Comparison of ENCODE assay signal across 1 fruit fly cellular context in the genomic region with DNA sequence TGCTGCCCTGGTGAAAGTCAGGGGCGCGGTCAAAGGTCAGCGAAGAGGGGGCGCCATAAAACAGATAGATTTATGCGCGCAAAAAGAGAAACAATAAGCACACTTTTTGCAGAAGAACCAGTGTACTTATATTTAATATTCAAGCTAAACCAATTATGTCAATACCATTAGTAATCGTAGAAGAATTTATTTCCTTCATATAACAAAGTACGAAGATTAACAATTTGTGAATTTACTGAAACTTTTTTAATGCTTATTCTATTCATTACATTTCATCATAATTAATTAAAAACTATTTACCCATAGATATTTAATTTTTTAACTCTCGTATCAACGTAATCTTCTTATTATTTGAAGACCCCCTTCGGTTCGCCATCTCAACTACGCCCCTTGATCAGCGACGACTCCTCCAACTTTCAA.
TF ChIP-seq lines count a peak whose summit lies in the region.

No protein-coding gene starts in this region.

TF ChIP-seq in whole organism, embryonic, 481 proteins besides CTCF, POLR2A, EP300 and RAD21 (continued from another document and continues in another):
- TF ChIP-seq CG13894 (tag; optimal IDR thresholded peaks at IDR 0.05; lab: Kevin White, UChicago) = no peak
- TF ChIP-seq kay (GFP tag; optimal IDR thresholded peaks at IDR 0.05; lab: Kevin White, UChicago) = no peak
- peak; percentile 71 for TF ChIP-seq CG4424 (GFP tag; optimal IDR thresholded peaks at IDR 0.05; lab: Kevin White, UChicago)
- no peak for TF ChIP-seq aop (GFP tag; IDR thresholded peaks at IDR 0.05; lab: Robert Waterston, UW)
- peak; percentile 27 for TF ChIP-seq CG12942 (GFP tag; optimal IDR thresholded peaks at IDR 0.05; lab: Kevin White, UChicago)
- TF ChIP-seq CG17328 (GFP tag; IDR thresholded peaks at IDR 0.05; lab: Robert Waterston, UW) = no peak
- TF ChIP-seq sna (GFP tag; IDR thresholded peaks at IDR 0.05; lab: Robert Waterston, UW; ENCODE audit: partially characterized antibody) = no peak
- no peak for TF ChIP-seq hth (optimal IDR thresholded peaks at IDR 0.05; lab: Kevin White, UChicago)
- TF ChIP-seq bcd (GFP tag; optimal IDR thresholded peaks at IDR 0.05; lab: Kevin White, UChicago) = peak; percentile 65
- no peak for TF ChIP-seq CG1792 (GFP tag; optimal IDR thresholded peaks at IDR 0.05; lab: Kevin White, UChicago)
- no peak for TF ChIP-seq hbn (GFP tag; IDR thresholded peaks at IDR 0.05; lab: Robert Waterston, UW; ENCODE audit: partially characterized antibody)
- no peak for TF ChIP-seq CG14014 (GFP tag; IDR thresholded peaks at IDR 0.05; lab: Robert Waterston, UW)
- TF ChIP-seq row (GFP tag; IDR thresholded peaks at IDR 0.05; lab: Robert Waterston, UW) = 0 out of 3 replicates have a peak, but pooled peaks have one; percentile 27
- peak; percentile 74 for TF ChIP-seq ATbp (GFP tag; optimal IDR thresholded peaks at IDR 0.05; lab: Kevin White, UChicago)
- TF ChIP-seq CG6175 (GFP tag; IDR thresholded peaks at IDR 0.05; lab: Robert Waterston, UW) = no peak
- no peak for TF ChIP-seq CG3995 (GFP tag; optimal IDR thresholded peaks at IDR 0.05; lab: Kevin White, UChicago)
- TF ChIP-seq en (GFP tag; optimal IDR thresholded peaks at IDR 0.05; lab: Kevin White, UChicago) = no peak
- TF ChIP-seq tio (GFP tag; optimal IDR thresholded peaks at IDR 0.05; lab: Kevin White, UChicago) = peak; percentile 53
- no peak for TF ChIP-seq CG13287 (GFP tag; IDR thresholded peaks at IDR 0.05; lab: Robert Waterston, UW; ENCODE audit: partially characterized antibody)
- no peak for TF ChIP-seq Ets65A (GFP tag; lab: Kevin White, UChicago)
- peak; percentile 76 for TF ChIP-seq CG11504 (tag; optimal IDR thresholded peaks at IDR 0.05; lab: Kevin White, UChicago)
- TF ChIP-seq Sry-δ (GFP tag; optimal IDR thresholded peaks at IDR 0.05; lab: Kevin White, UChicago) = no peak
- no peak for TF ChIP-seq Mes4 (GFP tag; optimal IDR thresholded peaks at IDR 0.05; lab: Kevin White, UChicago)
- TF ChIP-seq Sox102F (GFP tag; optimal IDR thresholded peaks at IDR 0.05; lab: Kevin White, UChicago) = peak; percentile 82
- TF ChIP-seq CG3281 (GFP tag; optimal IDR thresholded peaks at IDR 0.05; lab: Kevin White, UChicago) = no peak
- no peak for TF ChIP-seq cg (GFP tag; optimal IDR thresholded peaks at IDR 0.05; lab: Kevin White, UChicago)
- TF ChIP-seq prd (optimal IDR thresholded peaks at IDR 0.05; lab: Kevin White, UChicago) = no peak
- peak; percentile 68; the same call in 2 of the 3 replicates for TF ChIP-seq prd (GFP tag; IDR thresholded peaks at IDR 0.05; lab: Robert Waterston, UW)
- TF ChIP-seq D (optimal IDR thresholded peaks at IDR 0.05; lab: Kevin White, UChicago) = no peak
- peak; percentile 80 for TF ChIP-seq D (GFP tag; optimal IDR thresholded peaks at IDR 0.05; lab: Kevin White, UChicago)
- no peak for TF ChIP-seq knrl (GFP tag; IDR thresholded peaks at IDR 0.05; lab: Robert Waterston, UW; ENCODE audit: partially characterized antibody)
- peak; percentile 33 for TF ChIP-seq unpg (GFP tag; optimal IDR thresholded peaks at IDR 0.05; lab: Kevin White, UChicago)
- peak; percentile 42 for TF ChIP-seq CG1603 (tag; optimal IDR thresholded peaks at IDR 0.05; lab: Kevin White, UChicago)
- no peak for TF ChIP-seq chm (GFP tag; IDR thresholded peaks at IDR 0.05; lab: Robert Waterston, UW)
- peak; percentile 82 for TF ChIP-seq Ssrp (tag; optimal IDR thresholded peaks at IDR 0.05; lab: Kevin White, UChicago)
- 0 out of 2 replicates have a peak, but pooled peaks have one; percentile 18 for TF ChIP-seq sob (GFP tag; IDR thresholded peaks at IDR 0.05; lab: Robert Waterston, UW)
- TF ChIP-seq CG17359 (tag; optimal IDR thresholded peaks at IDR 0.05; lab: Kevin White, UChicago) = peak; percentile 62
- TF ChIP-seq Kr (GFP tag; optimal IDR thresholded peaks at IDR 0.05; lab: Kevin White, UChicago) = no peak
- TF ChIP-seq CG9797 (GFP tag; optimal IDR thresholded peaks at IDR 0.05; lab: Kevin White, UChicago) = no peak
- TF ChIP-seq CG11247 (GFP tag; IDR thresholded peaks at IDR 0.05; lab: Robert Waterston, UW) = peak; percentile 42; the same call in 1 of the 2 replicates
- TF ChIP-seq CG8089 (GFP tag; optimal IDR thresholded peaks at IDR 0.05; lab: Kevin White, UChicago) = no peak
- peak; percentile 54 for TF ChIP-seq Abd-B (GFP tag; optimal IDR thresholded peaks at IDR 0.05; lab: Kevin White, UChicago)
- TF ChIP-seq CG4404 (GFP tag; IDR thresholded peaks at IDR 0.05; lab: Robert Waterston, UW) = no peak
- TF ChIP-seq CG17385 (GFP tag; optimal IDR thresholded peaks at IDR 0.05; lab: Kevin White, UChicago) = peak; percentile 48
- no peak for TF ChIP-seq CG11560 (tag; IDR thresholded peaks at IDR 0.05; lab: Robert Waterston, UW)
- no peak for TF ChIP-seq Bgb (GFP tag; IDR thresholded peaks at IDR 0.05; lab: Robert Waterston, UW; ENCODE audit: partially characterized antibody)
- no peak for TF ChIP-seq CG11085 (GFP tag; IDR thresholded peaks at IDR 0.05; lab: Robert Waterston, UW)
- no peak for TF ChIP-seq Ada2b (GFP tag; IDR thresholded peaks at IDR 0.05; lab: Robert Waterston, UW)
- peak; percentile 34 for TF ChIP-seq nau (GFP tag; optimal IDR thresholded peaks at IDR 0.05; lab: Kevin White, UChicago)
- no peak for TF ChIP-seq cwo (GFP tag; optimal IDR thresholded peaks at IDR 0.05; lab: Kevin White, UChicago)
- no peak for TF ChIP-seq CG32532 (GFP tag; IDR thresholded peaks at IDR 0.05; lab: Robert Waterston, UW)
- TF ChIP-seq CG9437 (GFP tag; optimal IDR thresholded peaks at IDR 0.05; lab: Kevin White, UChicago) = peak; percentile 68
- no peak for TF ChIP-seq ftz-f1 (GFP tag; optimal IDR thresholded peaks at IDR 0.05; lab: Kevin White, UChicago)
- TF ChIP-seq exex (tag; optimal IDR thresholded peaks at IDR 0.05; lab: Kevin White, UChicago) = no peak
- no peak for TF ChIP-seq caup (GFP tag; optimal IDR thresholded peaks at IDR 0.05; lab: Kevin White, UChicago; ENCODE audit: severe bottlenecking)
- TF ChIP-seq BtbVII (GFP tag; optimal IDR thresholded peaks at IDR 0.05; lab: Kevin White, UChicago) = no peak
- peak; percentile 5 for TF ChIP-seq slp2 (GFP tag; optimal IDR thresholded peaks at IDR 0.05; lab: Kevin White, UChicago)
- TF ChIP-seq Ets97D (GFP tag; optimal IDR thresholded peaks at IDR 0.05; lab: Kevin White, UChicago) = no peak
- no peak for TF ChIP-seq Aef1 (GFP tag; IDR thresholded peaks at IDR 0.05; lab: Robert Waterston, UW)
- TF ChIP-seq CG30403 (GFP tag; optimal IDR thresholded peaks at IDR 0.05; lab: Kevin White, UChicago) = peak; percentile 81
- no peak for TF ChIP-seq CG6765 (GFP tag; optimal IDR thresholded peaks at IDR 0.05; lab: Kevin White, UChicago)
- TF ChIP-seq CG6254 (GFP tag; optimal IDR thresholded peaks at IDR 0.05; lab: Kevin White, UChicago) = peak; percentile 56
- TF ChIP-seq Dip2 (GFP tag; IDR thresholded peaks at IDR 0.05; lab: Robert Waterston, UW) = no peak
- TF ChIP-seq CG10267 (tag; optimal IDR thresholded peaks at IDR 0.05; lab: Kevin White, UChicago) = peak; percentile 58
- no peak for TF ChIP-seq jigr1 (GFP tag; IDR thresholded peaks at IDR 0.05; lab: Robert Waterston, UW)
- no peak for TF ChIP-seq dimm (GFP tag; IDR thresholded peaks at IDR 0.05; lab: Robert Waterston, UW)
- TF ChIP-seq lab (GFP tag; optimal IDR thresholded peaks at IDR 0.05; lab: Kevin White, UChicago) = peak; percentile 7
- peak; percentile 49 for TF ChIP-seq CG5245 (GFP tag; optimal IDR thresholded peaks at IDR 0.05; lab: Kevin White, UChicago)
- TF ChIP-seq Asciz (GFP tag; optimal IDR thresholded peaks at IDR 0.05; lab: Kevin White, UChicago) = peak; percentile 64
- TF ChIP-seq CG10209 (GFP tag; optimal IDR thresholded peaks at IDR 0.05; lab: Kevin White, UChicago) = peak; percentile 55
- TF ChIP-seq z (GFP tag; IDR thresholded peaks at IDR 0.05; lab: Robert Waterston, UW) = no peak
- TF ChIP-seq CG4617 (GFP tag; optimal IDR thresholded peaks at IDR 0.05; lab: Kevin White, UChicago; ENCODE audit: borderline replicate concordance) = no peak
- TF ChIP-seq lola (GFP tag; optimal IDR thresholded peaks at IDR 0.05; lab: Kevin White, UChicago) = peak in 1 of 3 experiments; percentile 85
- peak; percentile 1 for TF ChIP-seq Antp (GFP tag; optimal IDR thresholded peaks at IDR 0.05; lab: Kevin White, UChicago)
- no peak for TF ChIP-seq br (optimal IDR thresholded peaks at IDR 0.05; lab: Kevin White, UChicago)
- peak; percentile 5 for TF ChIP-seq Dek (tag; optimal IDR thresholded peaks at IDR 0.05; lab: Kevin White, UChicago)
- peak; percentile 86 for TF ChIP-seq phol (tag; optimal IDR thresholded peaks at IDR 0.05; lab: Kevin White, UChicago)
- peak; percentile 31; the same call in 1 of the 3 replicates for TF ChIP-seq tgo (GFP tag; IDR thresholded peaks at IDR 0.05; lab: Robert Waterston, UW)
- TF ChIP-seq CG11456 (GFP tag; IDR thresholded peaks at IDR 0.05; lab: Robert Waterston, UW) = no peak
- TF ChIP-seq pita (GFP tag; optimal IDR thresholded peaks at IDR 0.05; lab: Kevin White, UChicago) = no peak
- no peak for TF ChIP-seq CG13624 (GFP tag; optimal IDR thresholded peaks at IDR 0.05; lab: Kevin White, UChicago)
- no peak for TF ChIP-seq ab (GFP tag; optimal IDR thresholded peaks at IDR 0.05; lab: Kevin White, UChicago)
- no peak for TF ChIP-seq yki (optimal IDR thresholded peaks at IDR 0.05; lab: Kevin White, UChicago)
- no peak for TF ChIP-seq Awh (GFP tag; IDR thresholded peaks at IDR 0.05; lab: Robert Waterston, UW)
- no peak for TF ChIP-seq TFAM (GFP tag; optimal IDR thresholded peaks at IDR 0.05; lab: Kevin White, UChicago)
- peak; percentile 73 for TF ChIP-seq CG14710 (tag; optimal IDR thresholded peaks at IDR 0.05; lab: Kevin White, UChicago)
- no peak for TF ChIP-seq emc (GFP tag; optimal IDR thresholded peaks at IDR 0.05; lab: Kevin White, UChicago)
- TF ChIP-seq scrt (GFP tag; optimal IDR thresholded peaks at IDR 0.05; lab: Kevin White, UChicago) = no peak
- TF ChIP-seq kah (GFP tag; optimal IDR thresholded peaks at IDR 0.05; lab: Kevin White, UChicago) = peak; percentile 9
- no peak for TF ChIP-seq ttk (GFP tag; IDR thresholded peaks at IDR 0.05; lab: Robert Waterston, UW)
- TF ChIP-seq CkIIα-i1 (GFP tag; IDR thresholded peaks at IDR 0.05; lab: Robert Waterston, UW) = no peak
- TF ChIP-seq dpn (GFP tag; optimal IDR thresholded peaks at IDR 0.05; lab: Kevin White, UChicago) = peak in 1 of 2 experiments; percentile 42
- no peak for TF ChIP-seq Sin3A (optimal IDR thresholded peaks at IDR 0.05; lab: Kevin White, UChicago)
- TF ChIP-seq inv (GFP tag; IDR thresholded peaks at IDR 0.05; lab: Robert Waterston, UW; ENCODE audit: partially characterized antibody) = no peak
- TF ChIP-seq Med (GFP tag; lab: Kevin White, UChicago) = peak; percentile 23
- no peak for TF ChIP-seq CG1024 (GFP tag; IDR thresholded peaks at IDR 0.05; lab: Robert Waterston, UW)
- TF ChIP-seq CG17361 (GFP tag; IDR thresholded peaks at IDR 0.05; lab: Robert Waterston, UW) = peak; percentile 92
- peak; percentile 15 for TF ChIP-seq NfI (GFP tag; optimal IDR thresholded peaks at IDR 0.05; lab: Kevin White, UChicago)
- TF ChIP-seq Atf-2 (GFP tag; optimal IDR thresholded peaks at IDR 0.05; lab: Kevin White, UChicago) = peak; percentile 13
- TF ChIP-seq Adf1 (GFP tag; IDR thresholded peaks at IDR 0.05; lab: Robert Waterston, UW) = no peak
- TF ChIP-seq CG7357 (GFP tag; IDR thresholded peaks at IDR 0.05; lab: Robert Waterston, UW) = peak; percentile 39; the same call in 1 of the 3 replicates
- no peak for TF ChIP-seq Rfx (GFP tag; IDR thresholded peaks at IDR 0.05; lab: Robert Waterston, UW)
- TF ChIP-seq CG10366 (GFP tag; IDR thresholded peaks at IDR 0.05; lab: Robert Waterston, UW) = no peak
- TF ChIP-seq ewg (GFP tag; optimal IDR thresholded peaks at IDR 0.05; lab: Kevin White, UChicago) = peak; percentile 69
- TF ChIP-seq al (GFP tag; IDR thresholded peaks at IDR 0.05; lab: Robert Waterston, UW) = no peak
- peak; percentile 57 for TF ChIP-seq CG12659 (GFP tag; optimal IDR thresholded peaks at IDR 0.05; lab: Kevin White, UChicago)
- no peak for TF ChIP-seq crc (GFP tag; optimal IDR thresholded peaks at IDR 0.05; lab: Kevin White, UChicago)
- no peak for TF ChIP-seq lilli (GFP tag; optimal IDR thresholded peaks at IDR 0.05; lab: Kevin White, UChicago)
- no peak for TF ChIP-seq CG2889 (GFP tag; IDR thresholded peaks at IDR 0.05; lab: Robert Waterston, UW)
- no peak for TF ChIP-seq pb (GFP tag; optimal IDR thresholded peaks at IDR 0.05; lab: Kevin White, UChicago)
- no peak for TF ChIP-seq CG11398 (GFP tag; optimal IDR thresholded peaks at IDR 0.05; lab: Kevin White, UChicago)
- TF ChIP-seq CG5180 (GFP tag; optimal IDR thresholded peaks at IDR 0.05; lab: Kevin White, UChicago) = peak; percentile 57
- TF ChIP-seq CG17912 (GFP tag; optimal IDR thresholded peaks at IDR 0.05; lab: Kevin White, UChicago) = no peak
- no peak for TF ChIP-seq chn (GFP tag; optimal IDR thresholded peaks at IDR 0.05; lab: Kevin White, UChicago)
- no peak for TF ChIP-seq CG14860 (GFP tag; IDR thresholded peaks at IDR 0.05; lab: Robert Waterston, UW; ENCODE audit: partially characterized antibody)
- TF ChIP-seq grn (GFP tag; optimal IDR thresholded peaks at IDR 0.05; lab: Kevin White, UChicago) = no peak
- no peak for TF ChIP-seq CG17568 (GFP tag; optimal IDR thresholded peaks at IDR 0.05; lab: Kevin White, UChicago)
- no peak for TF ChIP-seq fu2 (GFP tag; optimal IDR thresholded peaks at IDR 0.05; lab: Kevin White, UChicago)
- peak; percentile 66 for TF ChIP-seq CG1602 (GFP tag; optimal IDR thresholded peaks at IDR 0.05; lab: Kevin White, UChicago)
- TF ChIP-seq Lim3 (GFP tag; IDR thresholded peaks at IDR 0.05; lab: Robert Waterston, UW) = no peak
- TF ChIP-seq p53 (GFP tag; optimal IDR thresholded peaks at IDR 0.05; lab: Kevin White, UChicago) = no peak
- TF ChIP-seq H15 (GFP tag; IDR thresholded peaks at IDR 0.05; lab: Robert Waterston, UW) = 0 out of 3 replicates have a peak, but pooled peaks have one; percentile 30
- TF ChIP-seq CG8281 (tag; optimal IDR thresholded peaks at IDR 0.05; lab: Kevin White, UChicago) = no peak
- no peak for TF ChIP-seq cad (GFP tag; optimal IDR thresholded peaks at IDR 0.05; lab: Kevin White, UChicago)
- TF ChIP-seq vnd (GFP tag; IDR thresholded peaks at IDR 0.05; lab: Robert Waterston, UW; ENCODE audit: partially characterized antibody) = no peak
- TF ChIP-seq trh (GFP tag; optimal IDR thresholded peaks at IDR 0.05; lab: Kevin White, UChicago) = no peak
- TF ChIP-seq HLH3B (GFP tag; IDR thresholded peaks at IDR 0.05; lab: Robert Waterston, UW) = no peak
- TF ChIP-seq Dll (GFP tag; IDR thresholded peaks at IDR 0.05; lab: Robert Waterston, UW; ENCODE audit: partially characterized antibody) = no peak
- TF ChIP-seq Lpt (GFP tag; optimal IDR thresholded peaks at IDR 0.05; lab: Kevin White, UChicago) = no peak
- no peak for TF ChIP-seq stwl (tag; optimal IDR thresholded peaks at IDR 0.05; lab: Kevin White, UChicago)
- no peak for TF ChIP-seq pros (GFP tag; optimal IDR thresholded peaks at IDR 0.05; lab: Kevin White, UChicago)
